Worm (Caenorhabditis elegans): ENCODE measurements around the gene srsx-10.
A peak's percentile ranks its signal among the peaks of the same experiment; 100 is the strongest.

- peak; percentile 57 for TF ChIP-seq elt-2 (tag; optimal IDR thresholded peaks at IDR 0.05)
- TF ChIP-seq egl-27 (tag; optimal IDR thresholded peaks at IDR 0.05): no peak
Observed at ce11 chrV:5000406-5000805, 25.8 kb upstream of the srsx-10 start, which contains the start of gene ugt-7.
